Fruit fly (Drosophila melanogaster) whole organism, embryonic: ENCODE measurements around the gene r-cup.

Experiments used
- ATbp ChIP-seq: fragments of 200-800 bp; sonication (Bioruptor generic); optimal IDR thresholded peaks from 2 replicates; lab custom pipeline; 2017; ENCODE audit warnings: missing biosample characterization, mild to moderate bottlenecking, missing genetic modification characterization, missing genetic modification reagents
- Atf-2 ChIP-seq: fragments of 200-800 bp; sonication (Bioruptor generic); optimal IDR thresholded peaks from 2 replicates; lab custom pipeline; 2016; ENCODE audit warnings: missing biosample characterization, missing genetic modification characterization
- BEAF-32 ChIP-seq: fragments of 200-800 bp; sonication (Bioruptor generic); optimal IDR thresholded peaks from 3 replicates; lab custom pipeline; 2017; ENCODE audit warnings: missing biosample characterization, missing genetic modification characterization, mild to moderate bottlenecking, moderate library complexity, missing genetic modification reagents
- Bdp1 ChIP-seq: fragments of 200-800 bp; sonication (Bioruptor generic); optimal IDR thresholded peaks from 3 replicates; lab custom pipeline; 2016; ENCODE audit warnings: missing biosample characterization, missing genetic modification characterization
- CG10147 ChIP-seq: fragments of 200-800 bp; sonication (Bioruptor generic); optimal IDR thresholded peaks from 2 replicates; lab custom pipeline; 2019; ENCODE audit warnings: missing biosample characterization, mild to moderate bottlenecking, missing genetic modification characterization, moderate library complexity
- CG10543 ChIP-seq: fragments of 200-800 bp; sonication (Bioruptor generic); optimal IDR thresholded peaks from 3 replicates; lab custom pipeline; 2017; ENCODE audit warnings: missing biosample characterization, mild to moderate bottlenecking, missing genetic modification characterization, moderate library complexity
- CG13424 ChIP-seq: fragments of 200-800 bp; sonication (Bioruptor generic); optimal IDR thresholded peaks from 2 replicates; lab custom pipeline; 2019; ENCODE audit warnings: missing biosample characterization, mild to moderate bottlenecking, missing genetic modification characterization, moderate library complexity
- CG13894 ChIP-seq: fragments of 200-800 bp; sonication (Bioruptor generic); optimal IDR thresholded peaks from 3 replicates; lab custom pipeline; 2018; ENCODE audit warnings: missing biosample characterization, mild to moderate bottlenecking, missing genetic modification characterization, moderate library complexity
- CG14860 ChIP-seq: fragments of 200-800 bp; sonication (Bioruptor generic); IDR thresholded peaks from 3 replicates; pipeline ENCODE4 v1.3.6; 2022; ENCODE audit warnings: missing biosample characterization, missing genetic modification characterization; ENCODE audit not compliant: partially characterized antibody
- CG15269 ChIP-seq: fragments of 200-800 bp; sonication (Bioruptor generic); optimal IDR thresholded peaks from 2 replicates; lab custom pipeline; 2018; ENCODE audit warnings: missing biosample characterization, mild to moderate bottlenecking, missing genetic modification characterization, moderate library complexity
- CG15514 ChIP-seq: fragments of 200-800 bp; sonication (Bioruptor generic); optimal IDR thresholded peaks from 3 replicates; lab custom pipeline; 2017; ENCODE audit warnings: missing biosample characterization, missing genetic modification characterization, mild to moderate bottlenecking, moderate library complexity, missing genetic modification reagents
- CG15696 ChIP-seq: fragments of 200-800 bp; sonication (Bioruptor generic); optimal IDR thresholded peaks from 2 replicates; lab custom pipeline; 2019; ENCODE audit warnings: missing biosample characterization, mild to moderate bottlenecking, missing genetic modification characterization, moderate library complexity
- CG16813 ChIP-seq: fragments of 200-800 bp; sonication (Bioruptor generic); IDR thresholded peaks from 3 replicates; pipeline ENCODE4 v1.3.6; 2022; ENCODE audit warnings: missing biosample characterization, missing genetic modification characterization; ENCODE audit not compliant: partially characterized antibody
- CG2678 ChIP-seq: fragments of 200-800 bp; sonication (Bioruptor generic); optimal IDR thresholded peaks from 3 replicates; lab custom pipeline; 2019; ENCODE audit warnings: missing biosample characterization, mild to moderate bottlenecking, missing genetic modification characterization, moderate library complexity
- CG32532 ChIP-seq: fragments of 200-800 bp; sonication (Bioruptor generic); IDR thresholded peaks from 2 replicates; pipeline ENCODE4 v1.3.6; 2022; ENCODE audit warnings: missing biosample characterization, missing genetic modification characterization
- CG3281 ChIP-seq: fragments of 200-800 bp; sonication (Bioruptor generic); optimal IDR thresholded peaks from 3 replicates; lab custom pipeline; 2017; ENCODE audit warnings: missing biosample characterization, mild to moderate bottlenecking, missing genetic modification characterization
- CG3407 ChIP-seq: fragments of 200-800 bp; sonication (Bioruptor generic); optimal IDR thresholded peaks from 2 replicates; lab custom pipeline; 2018; ENCODE audit warnings: missing biosample characterization, mild to moderate bottlenecking, missing genetic modification characterization
- CG43689 ChIP-seq: fragments of 200-800 bp; sonication (Bioruptor generic); IDR thresholded peaks from 2 replicates; pipeline ENCODE4 v1.3.6; 2022; ENCODE audit warnings: missing biosample characterization, missing genetic modification characterization
- CG4404 ChIP-seq: fragments of 200-800 bp; sonication (Bioruptor generic); IDR thresholded peaks from 2 replicates; pipeline ENCODE4 v1.3.6; 2022; ENCODE audit warnings: missing biosample characterization, missing genetic modification characterization
- CG6854 ChIP-seq: fragments of 200-800 bp; sonication (Bioruptor generic); optimal IDR thresholded peaks from 3 replicates; lab custom pipeline; 2017; ENCODE audit warnings: missing biosample characterization, mild to moderate bottlenecking, missing genetic modification characterization
- CG8290 ChIP-seq, 3 experiments: fragments of 200-800 bp; sonication (Bioruptor generic); optimal IDR thresholded peaks; 2 replicates each; lab custom pipeline; 2016 to 2019; ENCODE audit warnings: missing biosample characterization in 3 of 3, missing genetic modification characterization in 3 of 3, mild to moderate bottlenecking in 2 of 3, moderate library complexity in 1 of 3
- CG8388 ChIP-seq: fragments of 200-800 bp; sonication (Bioruptor generic); optimal IDR thresholded peaks from 2 replicates; lab custom pipeline; 2019; ENCODE audit warnings: missing biosample characterization, mild to moderate bottlenecking, missing genetic modification characterization, moderate library complexity
- CG9932 ChIP-seq: fragments of 200-800 bp; sonication (Bioruptor generic); IDR thresholded peaks from 2 replicates; pipeline ENCODE4 v1.3.6; 2022; ENCODE audit warnings: missing biosample characterization, missing genetic modification characterization
- Dip2 ChIP-seq: fragments of 200-800 bp; sonication (Bioruptor generic); IDR thresholded peaks from 2 replicates; pipeline ENCODE4 v1.3.6; 2022; ENCODE audit warnings: missing biosample characterization, missing genetic modification characterization
- Dref ChIP-seq: fragments of 200-800 bp; sonication (Bioruptor generic); IDR thresholded peaks from 2 replicates; pipeline ENCODE4 v1.3.6; 2022; ENCODE audit warnings: missing biosample characterization, missing genetic modification characterization
- Fer1 ChIP-seq: fragments of 200-800 bp; sonication (Bioruptor generic); optimal IDR thresholded peaks from 2 replicates; lab custom pipeline; 2017; ENCODE audit warnings: missing biosample characterization, mild to moderate bottlenecking, missing genetic modification characterization
- Max ChIP-seq: fragments of 200-800 bp; sonication (Bioruptor generic); optimal IDR thresholded peaks from 2 replicates; lab custom pipeline; 2016; ENCODE audit warnings: missing biosample characterization, mild to moderate bottlenecking, missing genetic modification characterization
- Mes4 ChIP-seq: fragments of 200-800 bp; sonication (Bioruptor generic); optimal IDR thresholded peaks from 2 replicates; lab custom pipeline; 2016; ENCODE audit warnings: missing biosample characterization, missing genetic modification characterization
- Nf-YB ChIP-seq: fragments of 200-800 bp; sonication (Bioruptor generic); optimal IDR thresholded peaks from 3 replicates; lab custom pipeline; 2019; ENCODE audit warnings: missing biosample characterization, mild to moderate bottlenecking, missing genetic modification characterization, moderate library complexity
- Six4 ChIP-seq: fragments of 200-800 bp; sonication (Bioruptor generic); optimal IDR thresholded peaks from 2 replicates; lab custom pipeline; 2016; ENCODE audit warnings: missing biosample characterization, missing genetic modification characterization
- Trl ChIP-seq, 3 experiments: fragments of >200 bp in 2 of 3; fragments of 200-800 bp in 1 of 3; sonication (Bioruptor generic) in 1 of 3; optimal IDR thresholded peaks; 2 replicates in 1 of 3; 3 replicates in 2 of 3; lab custom pipeline; 2016 to 2017; ENCODE audit warnings: missing biosample characterization in 1 of 3, missing genetic modification characterization in 1 of 3
- Vsx1 ChIP-seq: fragments of 200-800 bp; sonication (Bioruptor generic); optimal IDR thresholded peaks from 2 replicates; lab custom pipeline; 2017; ENCODE audit warnings: missing biosample characterization, mild to moderate bottlenecking, missing genetic modification characterization, missing genetic modification reagents
- ato ChIP-seq: fragments of 200-800 bp; sonication (Bioruptor generic); IDR thresholded peaks from 2 replicates; pipeline ENCODE4 v1.3.6; 2022; ENCODE audit warnings: missing biosample characterization, missing genetic modification characterization; ENCODE audit not compliant: partially characterized antibody
- bbx ChIP-seq: fragments of 200-800 bp; sonication (Bioruptor generic); IDR thresholded peaks from 2 replicates; pipeline ENCODE4 v1.3.6; 2022; ENCODE audit warnings: missing biosample characterization, missing genetic modification characterization; ENCODE audit not compliant: partially characterized antibody
- chinmo ChIP-seq: fragments of 200-800 bp; sonication (Bioruptor generic); IDR thresholded peaks from 4 replicates; pipeline ENCODE4 v1.3.6; 2022; ENCODE audit warnings: missing biosample characterization, missing genetic modification characterization; ENCODE audit not compliant: partially characterized antibody
- croc ChIP-seq: fragments of 200-800 bp; sonication (Bioruptor generic); conservative IDR thresholded peaks from 3 replicates; pipeline ENCODE4 v1.3.6; 2022; ENCODE audit warnings: missing biosample characterization, missing genetic modification characterization
- disco-r ChIP-seq: fragments of 200-800 bp; sonication (Bioruptor generic); optimal IDR thresholded peaks from 2 replicates; lab custom pipeline; 2016; ENCODE audit warnings: missing biosample characterization, missing genetic modification characterization
- eve ChIP-seq, 2 experiments: fragments of >200 bp; optimal IDR thresholded peaks; 2 replicates each; lab custom pipeline; 2017; ENCODE audit warnings: missing biosample characterization in 2 of 2, missing genetic modification characterization in 2 of 2
- kni ChIP-seq: fragments of 200-800 bp; sonication (Bioruptor generic); optimal IDR thresholded peaks from 3 replicates; lab custom pipeline; 2017; ENCODE audit warnings: mild to moderate bottlenecking, missing biosample characterization, missing genetic modification reagents, missing genetic modification characterization
- nmo ChIP-seq: fragments of 200-800 bp; sonication (Bioruptor generic); optimal IDR thresholded peaks from 2 replicates; lab custom pipeline; 2018; ENCODE audit warnings: missing biosample characterization, mild to moderate bottlenecking, missing genetic modification characterization, moderate library complexity
- psq ChIP-seq: fragments of 200-800 bp; sonication (Bioruptor generic); optimal IDR thresholded peaks from 2 replicates; lab custom pipeline; 2017; ENCODE audit warnings: missing biosample characterization, missing genetic modification characterization
- slp2 ChIP-seq: fragments of 200-800 bp; sonication (Bioruptor generic); optimal IDR thresholded peaks from 2 replicates; lab custom pipeline; 2016; ENCODE audit warnings: missing biosample characterization, missing genetic modification characterization
- tgo ChIP-seq: fragments of 200-800 bp; sonication (Bioruptor generic); IDR thresholded peaks from 3 replicates; pipeline ENCODE4 v1.3.6; 2022; ENCODE audit warnings: missing biosample characterization, missing genetic modification characterization
- trh ChIP-seq: fragments of 200-800 bp; sonication (Bioruptor generic); optimal IDR thresholded peaks from 2 replicates; lab custom pipeline; 2016; ENCODE audit warnings: missing biosample characterization, missing genetic modification characterization
- tup ChIP-seq: fragments of 200-800 bp; sonication (Bioruptor generic); optimal IDR thresholded peaks from 2 replicates; lab custom pipeline; 2016; ENCODE audit warnings: missing biosample characterization, mild to moderate bottlenecking, missing genetic modification characterization, moderate library complexity
- usp ChIP-seq: fragments of >200 bp; optimal IDR thresholded peaks from 2 replicates; lab custom pipeline; 2017; ENCODE audit warnings: missing biosample characterization, missing genetic modification characterization
- vvl ChIP-seq: fragments of 200-800 bp; sonication (Bioruptor generic); IDR thresholded peaks from 2 replicates; pipeline ENCODE4 v1.3.6; 2022; ENCODE audit warnings: missing biosample characterization, missing genetic modification characterization

r-cup gene

dm6 chrX:21042638-21043513, 17.2 kb upstream of the r-cup start (continued):
- peak; percentile 93 for TF ChIP-seq CG32532 (GFP tag; lab: Robert Waterston, UW)
- peak; percentile 56 for TF ChIP-seq CG8290 (GFP tag; optimal IDR thresholded peaks at IDR 0.05; lab: Kevin White, UChicago)
- peak; percentile 3 to 11 for TF ChIP-seq CG8290 (tag; optimal IDR thresholded peaks at IDR 0.05; lab: Kevin White, UChicago)
- peak; percentile 97 for TF ChIP-seq vvl
- 0 out of 4 replicates have a peak, but pooled peaks have one; percentile 51 for TF ChIP-seq chinmo
- TF ChIP-seq tgo (GFP tag; lab: Robert Waterston, UW), result peak; percentile 92
- TF ChIP-seq Atf-2 (GFP tag; lab: Kevin White, UChicago), result no peak
- TF ChIP-seq CG10147 (GFP tag; lab: Kevin White, UChicago), result peak; percentile 90
- no peak for TF ChIP-seq disco-r (GFP tag; lab: Kevin White, UChicago)
- TF ChIP-seq Vsx1, result peak; percentile 77
- no peak for TF ChIP-seq ato (GFP tag; lab: Robert Waterston, UW)
- TF ChIP-seq CG16813 (GFP tag; lab: Robert Waterston, UW), result no peak
- TF ChIP-seq CG10543 (GFP tag; lab: Kevin White, UChicago), result peak; percentile 85
- no peak for TF ChIP-seq Dref (GFP tag; lab: Robert Waterston, UW)
- TF ChIP-seq Fer1, result peak; percentile 95
- TF ChIP-seq eve (GFP tag; optimal IDR thresholded peaks at IDR 0.05; lab: Kevin White, UChicago), result no peak
- TF ChIP-seq tup (GFP tag; lab: Kevin White, UChicago), result peak; percentile 31
- no peak for TF ChIP-seq psq
- no peak for TF ChIP-seq Bdp1
- TF ChIP-seq CG6854, result peak; percentile 91
- TF ChIP-seq CG3281, result peak; percentile 92
- TF ChIP-seq Max (GFP tag; lab: Kevin White, UChicago), result peak; percentile 84
- no peak for TF ChIP-seq BEAF-32 (GFP tag; lab: Kevin White, UChicago)
- peak; percentile 67 for TF ChIP-seq trh (GFP tag; lab: Kevin White, UChicago)
- no peak for TF ChIP-seq usp
- peak; percentile 27 for TF ChIP-seq kni (GFP tag; lab: Kevin White, UChicago)
- TF ChIP-seq CG3407 (GFP tag; lab: Kevin White, UChicago), result peak; percentile 80
- peak; percentile 77 for TF ChIP-seq CG15696 (tag; lab: Kevin White, UChicago)
- peak; percentile 67 for TF ChIP-seq Six4 (GFP tag; lab: Kevin White, UChicago)
- no peak for TF ChIP-seq Trl (optimal IDR thresholded peaks at IDR 0.05; lab: Kevin White, UChicago)
- no peak for TF ChIP-seq Trl (GFP tag; optimal IDR thresholded peaks at IDR 0.05; lab: Kevin White, UChicago)
- no peak for TF ChIP-seq Mes4 (GFP tag; lab: Kevin White, UChicago)
- TF ChIP-seq CG8388, result peak; percentile 89
- TF ChIP-seq slp2 (GFP tag; lab: Kevin White, UChicago), result no peak
- TF ChIP-seq CG13424 (tag; lab: Kevin White, UChicago), result peak; percentile 93
- TF ChIP-seq bbx (GFP tag; lab: Robert Waterston, UW), result no peak
- peak; percentile 90 for TF ChIP-seq nmo
- peak; percentile 94 for TF ChIP-seq CG15269 (tag; lab: Kevin White, UChicago)
- peak; percentile 94 for TF ChIP-seq CG2678 (tag; lab: Kevin White, UChicago)
- peak; percentile 75 for TF ChIP-seq Nf-YB (GFP tag; lab: Kevin White, UChicago)
- peak; percentile 81 for TF ChIP-seq CG15514 (GFP tag; lab: Kevin White, UChicago)
- TF ChIP-seq CG43689 (GFP tag; lab: Robert Waterston, UW), result peak; percentile 44; the same call in 1 of the 2 replicates
- TF ChIP-seq ATbp (GFP tag; lab: Kevin White, UChicago), result peak; percentile 87
- peak; percentile 91 for TF ChIP-seq CG9932 (GFP tag; lab: Robert Waterston, UW)
- peak; percentile 86 for TF ChIP-seq CG13894 (tag; lab: Kevin White, UChicago)
- TF ChIP-seq CG14860, result no peak
- peak; percentile 79 for TF ChIP-seq croc (GFP tag; lab: Robert Waterston, UW)
- TF ChIP-seq CG4404 (GFP tag; lab: Robert Waterston, UW), result peak; percentile 74
- TF ChIP-seq Dip2 (GFP tag; lab: Robert Waterston, UW), result no peak
